Worm (Caenorhabditis elegans): Measurements from ENCODE around the gene R02F2.9.

DNA sequence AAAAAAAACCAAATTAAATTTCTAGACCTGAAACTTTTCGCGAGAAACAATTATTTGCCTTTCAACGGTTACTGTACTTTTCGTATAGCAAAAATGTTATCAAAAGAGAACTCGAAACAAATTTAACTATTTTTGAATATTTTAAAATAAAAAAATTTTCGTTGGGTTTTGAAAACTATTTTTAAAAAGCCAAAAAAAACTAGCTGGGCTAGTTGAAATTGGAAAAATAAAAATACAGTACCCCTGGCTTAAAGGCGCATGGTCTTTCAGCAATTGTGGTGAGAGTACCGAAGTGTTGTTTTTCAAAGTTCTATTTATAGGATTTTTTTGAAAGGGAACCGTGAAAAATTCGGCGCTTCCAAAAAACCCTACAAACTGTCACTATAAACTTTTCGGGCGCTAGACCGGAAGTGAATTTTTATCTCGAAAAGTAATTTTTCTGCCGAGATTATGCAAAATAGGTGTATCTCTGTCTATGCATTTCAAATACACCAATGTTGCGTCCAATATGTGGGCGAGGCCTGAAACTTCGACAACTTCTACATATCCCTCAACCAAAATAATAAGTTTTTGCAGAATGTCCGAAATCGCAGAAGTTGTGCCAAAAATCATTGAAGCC lies 44.8 kb downstream of the R02F2.9 start, which contains the start of gene D1044.1:
- no peak for TF ChIP-seq Y22D7AL.16 (tag; optimal IDR thresholded peaks at IDR 0.05)
- TF ChIP-seq F13H6.1 (tag; optimal IDR thresholded peaks at IDR 0.05) = no peak
- TF ChIP-seq fkh-10 (GFP tag; optimal IDR thresholded peaks at IDR 0.05) = no peak
- no peak for TF ChIP-seq unc-3 (GFP tag; conservative IDR thresholded peaks at IDR 0.05)
- no peak for TF ChIP-seq unc-3 (tag; optimal IDR thresholded peaks at IDR 0.05)
- TF ChIP-seq ceh-6 (GFP tag; optimal IDR thresholded peaks at IDR 0.05) = no peak
- TF ChIP-seq che-1 (tag; optimal IDR thresholded peaks at IDR 0.05) = no peak
- no peak for TF ChIP-seq unc-55 (GFP tag; optimal IDR thresholded peaks at IDR 0.05)
- no peak for TF ChIP-seq ceh-14 (tag; optimal IDR thresholded peaks at IDR 0.05)
- TF ChIP-seq nfya-1 (tag; optimal IDR thresholded peaks at IDR 0.05) = no peak
- no peak for TF ChIP-seq elt-2 (tag; optimal IDR thresholded peaks at IDR 0.05)
- no peak for TF ChIP-seq rnt-1 (tag; optimal IDR thresholded peaks at IDR 0.05)
- TF ChIP-seq sox-4 (tag; optimal IDR thresholded peaks at IDR 0.05) = no peak
- TF ChIP-seq sox-2 (GFP tag; IDR thresholded peaks at IDR 0.05) = no peak

Measured in whole organism, late embryonic.